Worm (Caenorhabditis elegans): ENCODE results near the gene nhr-93.

nhr-93 gene

DNA sequence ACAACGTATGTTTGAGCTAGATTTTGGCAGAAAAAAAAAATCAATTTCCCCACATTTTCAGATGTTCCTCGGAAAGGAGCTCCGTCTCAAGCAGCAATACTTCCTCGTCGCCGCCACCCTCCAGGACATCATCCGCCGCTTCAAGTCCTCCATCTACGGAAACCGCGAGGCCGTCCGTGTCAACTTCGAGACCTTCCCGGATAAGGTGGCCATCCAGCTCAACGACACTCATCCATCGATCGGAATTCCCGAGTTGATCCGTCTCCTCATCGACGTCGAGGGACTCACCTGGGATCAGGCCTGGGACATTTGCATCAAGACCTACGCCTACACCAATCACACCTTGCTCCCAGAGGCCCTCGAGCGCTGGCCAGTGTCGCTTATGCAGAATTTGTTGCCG lies 44.5 kb upstream of the nhr-93 start:
- no peak for TF ChIP-seq nhr-85 (tag)
- TF ChIP-seq fos-1 (tag; optimal IDR thresholded peaks at IDR 0.05) = no peak
- TF ChIP-seq fkh-10 (GFP tag; optimal IDR thresholded peaks at IDR 0.05) = no peak
- no peak for TF ChIP-seq ets-5 (GFP tag; IDR thresholded peaks at IDR 0.05)
- no peak for TF ChIP-seq lin-35 (GFP tag; optimal IDR thresholded peaks at IDR 0.05)
- TF ChIP-seq nhr-11 (tag; optimal IDR thresholded peaks at IDR 0.05) = no peak
- no peak for TF ChIP-seq nhr-19 (GFP tag; conservative IDR thresholded peaks at IDR 0.05)
- TF ChIP-seq ces-1 (GFP tag; optimal IDR thresholded peaks at IDR 0.05) = no peak
- no peak for TF ChIP-seq pag-3 (tag; optimal IDR thresholded peaks at IDR 0.05; ENCODE audit: borderline replicate concordance, insufficient read depth)
- TF ChIP-seq lir-3 (tag; optimal IDR thresholded peaks at IDR 0.05; ENCODE audit: poor library complexity) = no peak
- TF ChIP-seq C16A3.4 (tag; optimal IDR thresholded peaks at IDR 0.05) = no peak
- TF ChIP-seq lin-14 (GFP tag; optimal IDR thresholded peaks at IDR 0.05) = no peak
- no peak for TF ChIP-seq efl-3 (GFP tag; optimal IDR thresholded peaks at IDR 0.05)
- no peak for TF ChIP-seq zip-4 (GFP tag; optimal IDR thresholded peaks at IDR 0.05)
- no peak for TF ChIP-seq mef-2 (tag; optimal IDR thresholded peaks at IDR 0.05)
- no peak for TF ChIP-seq lin-13 (GFP tag; optimal IDR thresholded peaks at IDR 0.05)

ce11 chrV:3582086-3582485 lies 43.9 kb upstream of the nhr-93 start:
- no peak for TF ChIP-seq lsy-2 (tag; optimal IDR thresholded peaks at IDR 0.05)
- no peak for TF ChIP-seq snpc-4 (tag; optimal IDR thresholded peaks at IDR 0.05)
- TF ChIP-seq nhr-85 (tag) = peak; percentile 36
- peak; percentile 15 for TF ChIP-seq nhr-71 (tag; optimal IDR thresholded peaks at IDR 0.05)
- no peak for TF ChIP-seq nhr-28 (tag; optimal IDR thresholded peaks at IDR 0.05)
- TF ChIP-seq nhr-20 (tag; optimal IDR thresholded peaks at IDR 0.05) = no peak

DNA sequence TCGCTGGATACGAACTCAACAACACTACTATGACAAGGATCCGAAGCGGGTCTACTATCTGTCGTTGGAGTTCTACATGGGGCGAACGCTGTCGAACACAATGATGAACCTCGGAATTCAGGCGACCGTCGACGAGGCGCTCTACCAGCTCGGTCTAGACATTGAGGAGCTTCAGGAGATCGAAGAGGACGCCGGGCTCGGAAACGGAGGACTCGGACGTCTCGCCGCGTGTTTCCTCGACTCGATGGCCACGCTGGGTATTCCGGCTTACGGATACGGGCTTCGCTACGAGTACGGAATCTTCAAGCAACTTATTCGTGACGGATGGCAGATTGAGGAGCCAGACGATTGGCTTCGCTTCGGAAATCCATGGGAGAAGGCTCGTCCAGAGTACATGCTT lies 43.4 kb upstream of the nhr-93 start:
- TF ChIP-seq tlp-1 (tag; optimal IDR thresholded peaks at IDR 0.05) = no peak
- TF ChIP-seq nhr-76 (tag; optimal IDR thresholded peaks at IDR 0.05) = no peak

DNA sequence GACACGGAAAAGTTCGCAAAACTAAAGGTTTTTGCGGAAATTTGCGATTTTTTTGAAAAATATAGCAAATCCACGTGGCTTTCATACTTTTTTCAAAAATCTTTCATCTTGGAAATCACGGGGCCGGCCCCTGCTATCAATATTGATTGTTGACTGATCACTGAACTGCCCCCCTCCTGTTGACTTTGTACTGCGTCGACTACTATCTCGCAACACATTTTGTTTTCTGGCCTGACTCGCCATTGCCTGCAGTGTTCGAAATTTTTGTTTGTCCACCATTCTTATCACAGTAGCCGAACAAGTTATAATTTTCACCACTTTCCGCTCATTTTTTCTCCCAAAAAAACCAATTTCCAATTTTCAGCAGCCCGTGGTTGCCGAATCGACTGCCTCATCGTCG lies 42.8 kb upstream of the nhr-93 start:
- TF ChIP-seq efl-1 (optimal IDR thresholded peaks at IDR 0.05) = no peak
- TF ChIP-seq efl-1 (GFP tag; optimal IDR thresholded peaks at IDR 0.05 in 1 of 2) = no peak
- peak; percentile 6 for TF ChIP-seq nhr-71 (tag; optimal IDR thresholded peaks at IDR 0.05)
- TF ChIP-seq mdl-1 (tag; optimal IDR thresholded peaks at IDR 0.05) = peak in 1 of 2 experiments; percentile 9

DNA sequence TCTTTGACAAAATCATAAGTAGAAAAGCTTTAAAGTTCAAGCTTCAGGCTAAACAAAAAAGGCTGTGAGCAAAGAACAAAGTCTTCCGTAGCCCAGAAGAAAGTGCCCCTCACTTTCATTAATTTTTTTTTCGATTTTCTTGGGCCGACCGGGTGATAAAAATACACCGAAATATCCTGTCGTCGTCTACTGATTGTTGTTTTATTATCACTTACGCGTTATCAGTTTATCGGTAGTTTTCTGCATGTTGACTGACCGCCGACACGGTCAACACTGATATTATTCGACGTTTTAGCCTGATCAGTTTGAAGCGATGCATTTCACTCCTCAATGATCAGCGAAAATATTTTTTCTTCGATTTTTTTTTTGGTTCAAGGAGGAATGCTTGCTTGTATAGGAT lies 42.2 kb upstream of the nhr-93 start:
- TF ChIP-seq nhr-77 (tag; optimal IDR thresholded peaks at IDR 0.05) (no peak), elt-3 (tag; optimal IDR thresholded peaks at IDR 0.05) (peak in 2 of 6 experiments; percentile 8 to 39), blmp-1 (tag; optimal IDR thresholded peaks at IDR 0.05) (peak; percentile 52), efl-1 (optimal IDR thresholded peaks at IDR 0.05) (no peak), efl-1 (GFP tag; optimal IDR thresholded peaks at IDR 0.05 in 1 of 2) (peak in 1 of 2 experiments; percentile 27), elt-2 (tag; optimal IDR thresholded peaks at IDR 0.05) (peak; percentile 52), lin-35 (GFP tag; optimal IDR thresholded peaks at IDR 0.05) (no peak)

- TF ChIP-seq nhr-84 (tag; optimal IDR thresholded peaks at IDR 0.05) (no peak), ces-1 (GFP tag; optimal IDR thresholded peaks at IDR 0.05) (no peak), ceh-8 (GFP tag; optimal IDR thresholded peaks at IDR 0.05) (no peak), unc-30 (tag; optimal IDR thresholded peaks at IDR 0.05) (no peak), pag-3 (tag; optimal IDR thresholded peaks at IDR 0.05; ENCODE audit: borderline replicate concordance, insufficient read depth) (no peak), Y116A8C.19 (tag; optimal IDR thresholded peaks at IDR 0.05; ENCODE audit: borderline replicate concordance) (no peak), fkh-8 (tag; optimal IDR thresholded peaks at IDR 0.05) (peak; percentile 15), nhr-85 (tag) (peak; percentile 57), fkh-10 (GFP tag; optimal IDR thresholded peaks at IDR 0.05) (peak; percentile 12), egl-13 (tag; optimal IDR thresholded peaks at IDR 0.05) (no peak), lin-35 (GFP tag; optimal IDR thresholded peaks at IDR 0.05) (peak; percentile 73 to 86), ztf-11 (tag; optimal IDR thresholded peaks at IDR 0.05) (no peak), lin-39 (tag; optimal IDR thresholded peaks at IDR 0.05) (no peak), xbp-1 (tag; optimal IDR thresholded peaks at IDR 0.05) (peak; percentile 8), nhr-11 (tag; optimal IDR thresholded peaks at IDR 0.05) (no peak), elt-2 (tag; optimal IDR thresholded peaks at IDR 0.05) (no peak), lsy-2 (tag; optimal IDR thresholded peaks at IDR 0.05) (peak; percentile 42 to 64), snpc-4 (tag; optimal IDR thresholded peaks at IDR 0.05) (no peak), C34B4.2 (tag; optimal IDR thresholded peaks at IDR 0.05) (no peak), grh-1 (GFP tag; IDR thresholded peaks at IDR 0.05) (no peak), dsc-1 (tag; optimal IDR thresholded peaks at IDR 0.05) (no peak), egl-27 (tag; optimal IDR thresholded peaks at IDR 0.05) (no peak)
Observed at ce11 chrV:3579795-3580194, 41.6 kb upstream of the nhr-93 start.

Measured in whole organism, L1 larva.